Worm (Caenorhabditis elegans): ENCODE results near the gene F38B7.3.

F38B7.3 gene

DNA sequence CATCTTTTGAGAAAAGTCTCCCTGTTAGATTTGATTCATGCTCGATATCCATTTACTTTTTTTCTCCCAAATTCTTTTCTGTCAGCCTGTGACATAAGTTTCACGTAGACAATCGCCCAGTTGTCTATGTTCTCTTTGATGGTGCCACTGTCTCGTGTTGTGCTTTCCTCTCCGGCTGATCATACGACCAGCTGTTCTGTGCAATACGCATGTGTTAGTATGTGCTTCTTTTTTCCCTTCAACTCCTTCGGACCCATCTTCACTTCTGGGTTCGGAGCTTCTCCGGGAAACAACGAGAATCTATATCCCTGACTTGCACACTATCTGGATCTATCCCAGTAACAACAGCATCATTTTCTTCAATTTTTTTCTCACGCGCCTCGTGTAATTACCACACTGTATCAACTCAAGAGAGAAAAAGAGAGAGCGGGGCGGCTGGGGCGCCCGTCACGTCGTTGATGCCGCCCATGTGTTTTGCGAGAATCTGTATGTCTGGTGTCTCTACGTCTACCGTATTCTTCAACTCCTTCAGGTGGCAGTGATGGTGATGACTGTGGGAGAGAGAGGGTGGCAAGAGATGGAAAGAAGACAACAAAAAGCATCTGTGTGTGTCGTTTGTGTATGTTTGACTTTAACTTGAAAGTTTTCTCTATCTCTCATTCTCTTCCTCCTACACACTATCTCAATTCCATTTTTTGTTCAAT is 16.9 kb upstream of the F38B7.3 start (continued):
- TF ChIP-seq gei-8 (GFP tag; optimal IDR thresholded peaks at IDR 0.05) (peak; percentile 73), mep-1 (tag; optimal IDR thresholded peaks at IDR 0.05) (peak; percentile 81), ama-1 (optimal IDR thresholded peaks at IDR 0.05) (no peak), F49E8.2 (tag; optimal IDR thresholded peaks at IDR 0.05; ENCODE audit: borderline replicate concordance) (no peak), nhr-111 (GFP tag; optimal IDR thresholded peaks at IDR 0.05) (no peak), php-3 (GFP tag; IDR thresholded peaks at IDR 0.05) (0 out of 2 replicates have a peak, but pooled peaks have one; percentile 45), zip-11 (GFP tag; IDR thresholded peaks at IDR 0.05) (no peak), tra-1 (GFP tag; IDR thresholded peaks at IDR 0.05) (peak; percentile 81), cey-2 (tag; optimal IDR thresholded peaks at IDR 0.05; ENCODE audit: borderline replicate concordance, insufficient read depth) (peak; percentile 4), skn-1 (tag; optimal IDR thresholded peaks at IDR 0.05) (no peak), D1046.2 (GFP tag; IDR thresholded peaks at IDR 0.05) (no peak), Y105C5A.15 (GFP tag; IDR thresholded peaks at IDR 0.05) (no peak), nhr-42 (GFP tag; IDR thresholded peaks at IDR 0.05) (no peak), ceh-20 (GFP tag; IDR thresholded peaks at IDR 0.05) (peak; percentile 59; the same call in 1 of the 2 replicates), unc-39 (tag; optimal IDR thresholded peaks at IDR 0.05) (no peak), madf-9 (GFP tag; conservative IDR thresholded peaks at IDR 0.05) (peak; percentile 32; the same call in 1 of the 2 replicates), F37D6.2 (tag; optimal IDR thresholded peaks at IDR 0.05) (no peak), lin-38 (GFP tag; IDR thresholded peaks at IDR 0.05) (peak; percentile 48), sdz-12 (GFP tag; optimal IDR thresholded peaks at IDR 0.05) (no peak), zip-2 (tag; optimal IDR thresholded peaks at IDR 0.05) (no peak)

DNA sequence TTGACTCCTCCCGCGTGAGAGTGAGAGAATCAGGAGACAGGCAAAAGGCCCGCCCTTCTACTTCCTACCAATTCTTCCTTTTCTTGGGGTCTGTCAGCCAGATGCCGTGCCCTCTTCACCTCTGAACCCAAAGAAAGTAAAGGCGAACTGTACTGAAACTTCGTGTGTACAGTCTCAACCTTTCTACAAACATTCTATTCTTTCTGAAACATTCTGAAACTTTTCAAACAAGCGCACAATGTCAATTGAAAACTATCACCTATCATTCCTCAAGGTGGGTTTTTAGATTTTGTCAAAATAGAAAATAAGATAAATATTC is 16.4 kb upstream of the F38B7.3 start:
- TF ChIP-seq dmd-6 (GFP tag; IDR thresholded peaks at IDR 0.05) (0 out of 2 replicates have a peak, but pooled peaks have one; percentile 4), aha-1 (tag) (peak; percentile 24), daf-16 (GFP tag; optimal IDR thresholded peaks at IDR 0.05) (no peak), daf-16 (tag; optimal IDR thresholded peaks at IDR 0.05) (no peak), ctbp-1 (GFP tag; IDR thresholded peaks at IDR 0.05) (0 out of 2 replicates have a peak, but pooled peaks have one; percentile 10), nhr-10 (tag; optimal IDR thresholded peaks at IDR 0.05) (no peak), unc-62 (GFP tag; optimal IDR thresholded peaks at IDR 0.05 in 1 of 2) (peak in 1 of 2 experiments; percentile 93), unc-62 (tag; optimal IDR thresholded peaks at IDR 0.05) (no peak), ama-1 (optimal IDR thresholded peaks at IDR 0.05) (peak; percentile 11), mdl-1 (tag; optimal IDR thresholded peaks at IDR 0.05) (no peak), mes-2 (tag; optimal IDR thresholded peaks at IDR 0.05; ENCODE audit: poor library complexity, severe bottlenecking) (no peak), skn-1 (tag; optimal IDR thresholded peaks at IDR 0.05) (no peak), lin-13 (GFP tag; optimal IDR thresholded peaks at IDR 0.05) (no peak)

ce11 chrV:11532964-11533363 is 15.9 kb upstream of the F38B7.3 start:
- TF ChIP-seq snpc-4 (tag; optimal IDR thresholded peaks at IDR 0.05) (no peak), lin-38 (GFP tag; IDR thresholded peaks at IDR 0.05) (0 out of 2 replicates have a peak, but pooled peaks have one; percentile 16), lin-29 (GFP tag; IDR thresholded peaks at IDR 0.05) (0 out of 2 replicates have a peak, but pooled peaks have one; percentile 25), lsy-2 (tag; optimal IDR thresholded peaks at IDR 0.05) (no peak), spr-3 (GFP tag; optimal IDR thresholded peaks at IDR 0.05) (no peak), daf-16 (GFP tag; optimal IDR thresholded peaks at IDR 0.05) (no peak), daf-16 (tag; optimal IDR thresholded peaks at IDR 0.05) (no peak), D1046.2 (GFP tag; IDR thresholded peaks at IDR 0.05) (no peak), tra-1 (GFP tag; IDR thresholded peaks at IDR 0.05) (no peak), nhr-102 (tag; optimal IDR thresholded peaks at IDR 0.05) (no peak), nhr-76 (tag; optimal IDR thresholded peaks at IDR 0.05) (no peak), zfp-2 (tag; optimal IDR thresholded peaks at IDR 0.05) (no peak), lir-3 (tag; optimal IDR thresholded peaks at IDR 0.05) (no peak), nhr-237 (tag; optimal IDR thresholded peaks at IDR 0.05) (no peak), pha-4 (GFP tag; IDR thresholded peaks at IDR 0.05) (no peak), pha-4 (tag; optimal IDR thresholded peaks at IDR 0.05) (no peak), hlh-11 (tag; optimal IDR thresholded peaks at IDR 0.05) (peak; percentile 74), arid-1 (GFP tag; conservative IDR thresholded peaks at IDR 0.05) (0 out of 2 replicates have a peak, but pooled peaks have one; percentile 18), rbr-2 (tag; optimal IDR thresholded peaks at IDR 0.05) (peak; percentile 18), zag-1 (tag; optimal IDR thresholded peaks at IDR 0.05) (no peak), R02D3.7 (tag; optimal IDR thresholded peaks at IDR 0.05) (no peak), gei-8 (GFP tag; optimal IDR thresholded peaks at IDR 0.05) (no peak), duxl-1 (tag; optimal IDR thresholded peaks at IDR 0.05; ENCODE audit: poor library complexity) (no peak), ceh-28 (tag; optimal IDR thresholded peaks at IDR 0.05) (no peak)

Measured in whole organism, L4 larva.